Fruit fly (Drosophila melanogaster) whole organism, pupa: ENCODE data around the gene CG1910.

Experiments
- CG10348 ChIP-seq: fragments of 200-800 bp; sonication (Bioruptor generic); IDR thresholded peaks from 2 replicates; pipeline ENCODE4 v1.3.6; 2022; ENCODE audit warnings: missing biosample characterization, missing genetic modification characterization
- CG12605 ChIP-seq: fragments of 200-800 bp; sonication (Bioruptor generic); IDR thresholded peaks from 2 replicates; pipeline ENCODE4 v1.3.6; 2022; ENCODE audit warnings: missing biosample characterization, missing genetic modification characterization
- CG13204 ChIP-seq: fragments of 200-800 bp; sonication (Bioruptor generic); optimal IDR thresholded peaks from 2 replicates; lab custom pipeline; 2018; ENCODE audit warnings: missing biosample characterization, mild to moderate bottlenecking, missing genetic modification characterization, moderate library complexity
- CG14655 ChIP-seq: fragments of 200-800 bp; sonication (Bioruptor generic); optimal IDR thresholded peaks from 3 replicates; lab custom pipeline; 2017; ENCODE audit warnings: mild to moderate bottlenecking, missing biosample characterization, missing genetic modification reagents, missing genetic modification characterization
- CG15710 ChIP-seq: fragments of 200-800 bp; sonication (Bioruptor generic); optimal IDR thresholded peaks from 2 replicates; lab custom pipeline; 2018; ENCODE audit warnings: missing biosample characterization, mild to moderate bottlenecking, missing genetic modification characterization, moderate library complexity
- CG17806 ChIP-seq: fragments of 200-800 bp; sonication (Bioruptor generic); optimal IDR thresholded peaks from 2 replicates; lab custom pipeline; 2018; ENCODE audit warnings: missing biosample characterization, mild to moderate bottlenecking, missing genetic modification characterization, moderate library complexity
- CG32121 ChIP-seq: fragments of 200-800 bp; sonication (Bioruptor generic); IDR thresholded peaks from 2 replicates; pipeline ENCODE4 v1.3.6; 2022; ENCODE audit warnings: missing biosample characterization, missing genetic modification characterization
- CG34367 ChIP-seq: fragments of 200-800 bp; sonication (Bioruptor generic); optimal IDR thresholded peaks from 2 replicates; lab custom pipeline; 2018; ENCODE audit warnings: missing biosample characterization, mild to moderate bottlenecking, missing genetic modification characterization
- CG4496 ChIP-seq: fragments of 200-800 bp; sonication (Bioruptor generic); IDR thresholded peaks from 3 replicates; pipeline ENCODE4 v1.3.6; 2022; ENCODE audit warnings: missing biosample characterization, missing genetic modification characterization
- CG8159 ChIP-seq: fragments of 200-800 bp; sonication (Bioruptor generic); optimal IDR thresholded peaks from 3 replicates; lab custom pipeline; 2018; ENCODE audit warnings: missing biosample characterization, mild to moderate bottlenecking, missing genetic modification characterization, moderate library complexity
- CG8301 ChIP-seq: fragments of 200-800 bp; sonication (Bioruptor generic); optimal IDR thresholded peaks from 2 replicates; lab custom pipeline; 2018; ENCODE audit warnings: missing biosample characterization, mild to moderate bottlenecking, missing genetic modification characterization
- CG9948 ChIP-seq: fragments of 200-800 bp; sonication (Bioruptor generic); optimal IDR thresholded peaks from 2 replicates; lab custom pipeline; 2018; ENCODE audit warnings: missing biosample characterization, mild to moderate bottlenecking, missing genetic modification characterization, moderate library complexity
- D1 ChIP-seq: fragments of 200-800 bp; sonication (Bioruptor generic); optimal IDR thresholded peaks from 2 replicates; lab custom pipeline; 2018; ENCODE audit warnings: missing biosample characterization, mild to moderate bottlenecking, missing genetic modification characterization, moderate library complexity
- EcR ChIP-seq: fragments of 200-800 bp; sonication (Bioruptor generic); optimal IDR thresholded peaks from 3 replicates; lab custom pipeline; 2019; ENCODE audit warnings: missing biosample characterization, missing genetic modification characterization, mild to moderate bottlenecking, moderate library complexity, missing genetic modification reagents
- Ets98B ChIP-seq: fragments of 200-800 bp; sonication (Bioruptor generic); IDR thresholded peaks from 2 replicates; pipeline ENCODE4 v1.3.6; 2022; ENCODE audit warnings: missing biosample characterization, missing genetic modification characterization
- Pif1A ChIP-seq: fragments of 200-800 bp; sonication (Bioruptor generic); optimal IDR thresholded peaks from 3 replicates; lab custom pipeline; 2016; ENCODE audit warnings: missing biosample characterization, missing genetic modification characterization
- Pif1B ChIP-seq: fragments of 200-800 bp; sonication (Bioruptor generic); optimal IDR thresholded peaks from 3 replicates; lab custom pipeline; 2016; ENCODE audit warnings: missing biosample characterization, missing genetic modification characterization
- Snoo ChIP-seq: fragments of 200-800 bp; sonication (Bioruptor generic); optimal IDR thresholded peaks from 3 replicates; lab custom pipeline; 2017; ENCODE audit warnings: missing biosample characterization, mild to moderate bottlenecking, missing genetic modification characterization, inconsistent platforms
- fd96Ca ChIP-seq: fragments of 200-800 bp; sonication (Bioruptor generic); IDR thresholded peaks from 3 replicates; pipeline ENCODE4 v1.3.6; 2022; ENCODE audit warnings: missing biosample characterization, missing genetic modification characterization
- gl ChIP-seq: fragments of 200-800 bp; sonication (Bioruptor generic); optimal IDR thresholded peaks from 2 replicates; lab custom pipeline; 2018; ENCODE audit warnings: missing biosample characterization, mild to moderate bottlenecking, missing genetic modification characterization
- rn ChIP-seq: fragments of 200-800 bp; sonication (Bioruptor generic); IDR thresholded peaks from 2 replicates; pipeline ENCODE4 v1.3.6; 2022; ENCODE audit warnings: missing biosample characterization, missing genetic modification characterization

The CG1910 gene

DNA sequence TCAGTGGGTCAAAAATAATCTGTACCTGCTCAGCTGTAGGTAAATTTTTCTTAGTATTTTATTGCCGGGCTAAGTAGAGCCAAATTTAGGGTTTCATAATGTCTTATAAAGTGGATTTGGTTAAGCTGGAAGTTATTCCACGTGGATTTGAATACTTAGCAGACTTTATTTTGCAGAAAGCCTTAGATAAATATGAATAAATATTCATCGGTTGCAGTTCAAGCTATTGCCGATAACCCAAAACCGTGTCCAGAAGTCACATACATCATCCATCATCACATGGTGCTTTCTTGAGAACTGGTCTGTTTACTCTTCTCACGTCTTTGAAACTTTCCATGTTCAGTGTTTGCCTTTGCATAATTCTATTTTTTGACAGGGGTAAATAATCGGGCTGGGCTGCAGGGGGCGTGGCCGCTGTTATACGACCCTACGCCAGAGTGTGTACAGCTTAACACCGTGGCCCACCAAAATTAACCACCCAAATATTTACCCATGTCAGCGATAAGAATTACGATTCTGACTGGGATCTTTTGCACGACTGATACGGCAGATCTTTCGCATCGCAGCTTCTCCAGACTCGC, 11.2 kb downstream of the CG1910 start, which contains the start of gene CG2187:
Gene CG2187 (minus strand): TSS at position 51 of the 581 bp plus-strand sequence.
- TF ChIP-seq CG13204 (GFP tag; lab: Kevin White, UChicago) (no peak), CG8159 (no peak)

DNA sequence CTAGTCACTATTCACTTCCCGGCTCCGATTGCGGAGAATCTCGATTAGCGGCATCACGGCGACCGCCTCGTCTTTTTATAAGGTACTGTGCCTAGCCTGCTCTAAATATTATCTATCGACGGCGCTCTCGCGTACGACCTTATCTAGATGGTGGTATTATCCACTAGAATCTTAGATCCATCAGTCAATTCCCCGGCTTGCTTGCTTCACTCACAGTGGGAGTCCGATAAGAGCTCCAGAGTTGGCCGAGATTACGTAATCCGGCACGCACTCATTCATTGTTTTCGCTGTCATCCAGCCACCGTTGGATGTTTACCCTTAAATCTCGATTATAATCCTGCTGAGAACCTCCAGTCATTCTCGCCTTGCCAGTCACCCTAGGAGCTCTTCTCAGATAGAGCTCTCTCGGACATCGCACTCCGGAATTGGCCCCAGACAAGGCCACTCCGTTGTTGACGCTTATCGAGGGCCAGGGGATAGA, 14.1 kb downstream of the CG1910 start, which contains the start of gene Smvt:
Gene Smvt (minus strand): TSS at position 51 of the 481 bp plus-strand sequence.
- no peak for TF ChIP-seq CG17806
- no peak for TF ChIP-seq rn (GFP tag; lab: Robert Waterston, UW)
- TF ChIP-seq fd96Ca (GFP tag; lab: Robert Waterston, UW): no peak
- TF ChIP-seq EcR (GFP tag; lab: Kevin White, UChicago): peak; percentile 45
- no peak for TF ChIP-seq CG13204 (GFP tag; lab: Kevin White, UChicago)
- no peak for TF ChIP-seq CG12605 (GFP tag; lab: Robert Waterston, UW)
- no peak for TF ChIP-seq CG34367 (tag; lab: Kevin White, UChicago)
- TF ChIP-seq Pif1A (GFP tag; lab: Kevin White, UChicago): no peak
- TF ChIP-seq CG14655 (GFP tag; lab: Kevin White, UChicago): no peak
- no peak for TF ChIP-seq D1 (tag; lab: Kevin White, UChicago)
- TF ChIP-seq CG32121 (GFP tag; lab: Robert Waterston, UW): no peak
- TF ChIP-seq gl: no peak
- 0 out of 3 replicates have a peak, but pooled peaks have one; percentile 29 for TF ChIP-seq CG4496 (GFP tag; lab: Robert Waterston, UW)
- TF ChIP-seq Snoo (tag; lab: Kevin White, UChicago): no peak
- no peak for TF ChIP-seq CG8301 (tag; lab: Kevin White, UChicago)
- no peak for TF ChIP-seq CG10348 (GFP tag; lab: Robert Waterston, UW)
- TF ChIP-seq CG15710 (tag; lab: Kevin White, UChicago): no peak

DNA sequence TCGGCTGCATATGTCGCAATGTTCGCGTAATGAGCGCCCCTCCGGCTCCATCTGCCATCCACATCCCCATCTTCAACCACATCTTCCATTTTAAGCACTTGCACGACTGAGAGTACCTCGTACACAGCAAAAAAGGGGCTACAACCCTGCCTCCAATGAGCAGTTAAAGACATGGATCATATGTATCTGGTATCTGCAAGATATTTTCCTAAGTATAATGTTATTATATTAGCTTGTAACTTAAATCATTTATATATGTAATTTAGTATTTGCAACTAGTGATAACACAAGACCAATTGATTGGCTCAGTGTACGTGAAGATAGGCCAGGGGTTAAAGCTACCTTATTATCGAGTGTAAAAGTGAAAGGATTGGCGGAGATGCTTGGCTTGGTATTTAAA, 15.2 kb downstream of the CG1910 start:
- TF ChIP-seq gl: no peak
- peak; percentile 78 for TF ChIP-seq fd96Ca (GFP tag; lab: Robert Waterston, UW)
- TF ChIP-seq CG9948: peak; percentile 65
- TF ChIP-seq CG10348 (GFP tag; lab: Robert Waterston, UW): no peak
- peak; percentile 71 for TF ChIP-seq Pif1A (GFP tag; lab: Kevin White, UChicago)
- TF ChIP-seq CG15710 (tag; lab: Kevin White, UChicago): peak; percentile 70
- no peak for TF ChIP-seq D1 (tag; lab: Kevin White, UChicago)
- TF ChIP-seq CG34367 (tag; lab: Kevin White, UChicago): peak; percentile 55
- TF ChIP-seq CG12605 (GFP tag; lab: Robert Waterston, UW): no peak
- peak; percentile 76 for TF ChIP-seq CG14655 (GFP tag; lab: Kevin White, UChicago)
- TF ChIP-seq CG13204 (GFP tag; lab: Kevin White, UChicago): peak; percentile 22
- TF ChIP-seq CG4496 (GFP tag; lab: Robert Waterston, UW): peak; percentile 51; the same call in 2 of the 3 replicates
- TF ChIP-seq CG32121 (GFP tag; lab: Robert Waterston, UW): peak; percentile 49; the same call in 1 of the 2 replicates
- no peak for TF ChIP-seq rn (GFP tag; lab: Robert Waterston, UW)
- TF ChIP-seq CG8301 (tag; lab: Kevin White, UChicago): peak; percentile 70
- TF ChIP-seq CG8159: peak; percentile 84
- TF ChIP-seq Ets98B (GFP tag; lab: Robert Waterston, UW): peak; percentile 58
- peak; percentile 2 for TF ChIP-seq EcR (GFP tag; lab: Kevin White, UChicago)
- peak; percentile 76 for TF ChIP-seq Pif1B (GFP tag; lab: Kevin White, UChicago)
- peak; percentile 75 for TF ChIP-seq CG17806
- TF ChIP-seq, all 21 proteins: peak for 15

dm6 chr3R:31764672-31765071, 17.2 kb downstream of the CG1910 start, which contains the start of gene CG2150:
TSS of gene CG2150 (minus strand) at chr3R:31764772.
- TF ChIP-seq CG12605 (GFP tag; lab: Robert Waterston, UW) (no peak), CG4496 (GFP tag; lab: Robert Waterston, UW) (peak; percentile 16; the same call in 1 of the 3 replicates), Ets98B (GFP tag; lab: Robert Waterston, UW) (peak; percentile 24; the same call in 1 of the 2 replicates)

- no peak for TF ChIP-seq CG15710 (tag; lab: Kevin White, UChicago)
- TF ChIP-seq rn (GFP tag; lab: Robert Waterston, UW): no peak
- no peak for TF ChIP-seq EcR (GFP tag; lab: Kevin White, UChicago)
- TF ChIP-seq Pif1A (GFP tag; lab: Kevin White, UChicago): no peak
- TF ChIP-seq CG17806: no peak
- TF ChIP-seq CG8159: no peak
- TF ChIP-seq CG13204 (GFP tag; lab: Kevin White, UChicago): no peak
- no peak for TF ChIP-seq CG14655 (GFP tag; lab: Kevin White, UChicago)
Measured at dm6 chr3R:31765145-31765544, 17.7 kb downstream of the CG1910 start.

DNA sequence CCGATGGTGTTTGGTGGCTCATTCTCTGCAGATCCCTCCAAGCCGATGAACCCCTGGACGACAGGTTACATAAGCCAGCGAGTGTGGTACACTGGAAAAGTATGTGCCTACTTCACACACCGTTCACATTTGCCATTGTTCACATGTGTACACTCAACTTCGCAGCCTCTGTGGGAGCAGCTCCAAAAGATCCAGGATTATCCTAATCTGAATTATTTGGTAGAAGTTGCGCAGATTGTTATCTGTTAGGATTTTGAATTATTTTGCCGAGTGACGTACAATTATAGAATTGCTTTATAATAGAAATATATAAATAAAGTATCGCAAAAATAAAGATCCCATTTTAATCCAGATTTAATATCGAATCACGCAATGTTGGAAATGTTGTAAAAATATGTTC, 20.1 kb downstream of the CG1910 start:
- no peak for TF ChIP-seq CG12605 (GFP tag; lab: Robert Waterston, UW)
- TF ChIP-seq CG8301 (tag; lab: Kevin White, UChicago): peak; percentile 71
- no peak for TF ChIP-seq D1 (tag; lab: Kevin White, UChicago)
- TF ChIP-seq CG13204 (GFP tag; lab: Kevin White, UChicago): no peak
- TF ChIP-seq Ets98B (GFP tag; lab: Robert Waterston, UW): no peak
- no peak for TF ChIP-seq rn (GFP tag; lab: Robert Waterston, UW)
- peak; percentile 54 for TF ChIP-seq CG8159
- peak; percentile 84 for TF ChIP-seq CG14655 (GFP tag; lab: Kevin White, UChicago)
- no peak for TF ChIP-seq gl
- TF ChIP-seq CG15710 (tag; lab: Kevin White, UChicago): no peak
- no peak for TF ChIP-seq CG4496 (GFP tag; lab: Robert Waterston, UW)
- peak; percentile 47 for TF ChIP-seq CG9948
- TF ChIP-seq Pif1A (GFP tag; lab: Kevin White, UChicago): peak; percentile 56
- no peak for TF ChIP-seq CG10348 (GFP tag; lab: Robert Waterston, UW)
- no peak for TF ChIP-seq Snoo (tag; lab: Kevin White, UChicago)
- peak; percentile 32 for TF ChIP-seq CG17806
- peak; percentile 14 for TF ChIP-seq CG34367 (tag; lab: Kevin White, UChicago)
- TF ChIP-seq fd96Ca (GFP tag; lab: Robert Waterston, UW): 0 out of 3 replicates have a peak, but pooled peaks have one; percentile 25
- no peak for TF ChIP-seq CG32121 (GFP tag; lab: Robert Waterston, UW)
- peak; percentile 47 for TF ChIP-seq Pif1B (GFP tag; lab: Kevin White, UChicago)
- TF ChIP-seq EcR (GFP tag; lab: Kevin White, UChicago): no peak
